Fruit fly (Drosophila melanogaster) whole organism, pupa: ENCODE results near the gene CG15418.
A peak's percentile ranks its signal among the peaks of the same experiment; 100 is the strongest.

Source experiments
- CG10348 ChIP-seq: fragments of 200-800 bp; sonication (Bioruptor generic); IDR thresholded peaks from 2 replicates; pipeline ENCODE4 v1.3.6; 2022; ENCODE audit warnings: missing biosample characterization, missing genetic modification characterization
- CG12605 ChIP-seq: fragments of 200-800 bp; sonication (Bioruptor generic); IDR thresholded peaks from 2 replicates; pipeline ENCODE4 v1.3.6; 2022; ENCODE audit warnings: missing biosample characterization, missing genetic modification characterization
- CG13204 ChIP-seq: fragments of 200-800 bp; sonication (Bioruptor generic); optimal IDR thresholded peaks from 2 replicates; lab custom pipeline; 2018; ENCODE audit warnings: missing biosample characterization, mild to moderate bottlenecking, missing genetic modification characterization, moderate library complexity
- CG14655 ChIP-seq: fragments of 200-800 bp; sonication (Bioruptor generic); optimal IDR thresholded peaks from 3 replicates; lab custom pipeline; 2017; ENCODE audit warnings: mild to moderate bottlenecking, missing biosample characterization, missing genetic modification reagents, missing genetic modification characterization
- CG15710 ChIP-seq: fragments of 200-800 bp; sonication (Bioruptor generic); optimal IDR thresholded peaks from 2 replicates; lab custom pipeline; 2018; ENCODE audit warnings: missing biosample characterization, mild to moderate bottlenecking, missing genetic modification characterization, moderate library complexity
- CG17806 ChIP-seq: fragments of 200-800 bp; sonication (Bioruptor generic); optimal IDR thresholded peaks from 2 replicates; lab custom pipeline; 2018; ENCODE audit warnings: missing biosample characterization, mild to moderate bottlenecking, missing genetic modification characterization, moderate library complexity
- CG32121 ChIP-seq: fragments of 200-800 bp; sonication (Bioruptor generic); IDR thresholded peaks from 2 replicates; pipeline ENCODE4 v1.3.6; 2022; ENCODE audit warnings: missing biosample characterization, missing genetic modification characterization
- CG34367 ChIP-seq: fragments of 200-800 bp; sonication (Bioruptor generic); optimal IDR thresholded peaks from 2 replicates; lab custom pipeline; 2018; ENCODE audit warnings: missing biosample characterization, mild to moderate bottlenecking, missing genetic modification characterization
- CG4496 ChIP-seq: fragments of 200-800 bp; sonication (Bioruptor generic); IDR thresholded peaks from 3 replicates; pipeline ENCODE4 v1.3.6; 2022; ENCODE audit warnings: missing biosample characterization, missing genetic modification characterization
- CG8159 ChIP-seq: fragments of 200-800 bp; sonication (Bioruptor generic); optimal IDR thresholded peaks from 3 replicates; lab custom pipeline; 2018; ENCODE audit warnings: missing biosample characterization, mild to moderate bottlenecking, missing genetic modification characterization, moderate library complexity
- CG8301 ChIP-seq: fragments of 200-800 bp; sonication (Bioruptor generic); optimal IDR thresholded peaks from 2 replicates; lab custom pipeline; 2018; ENCODE audit warnings: missing biosample characterization, mild to moderate bottlenecking, missing genetic modification characterization
- CG9948 ChIP-seq: fragments of 200-800 bp; sonication (Bioruptor generic); optimal IDR thresholded peaks from 2 replicates; lab custom pipeline; 2018; ENCODE audit warnings: missing biosample characterization, mild to moderate bottlenecking, missing genetic modification characterization, moderate library complexity
- D1 ChIP-seq: fragments of 200-800 bp; sonication (Bioruptor generic); optimal IDR thresholded peaks from 2 replicates; lab custom pipeline; 2018; ENCODE audit warnings: missing biosample characterization, mild to moderate bottlenecking, missing genetic modification characterization, moderate library complexity
- EcR ChIP-seq: fragments of 200-800 bp; sonication (Bioruptor generic); optimal IDR thresholded peaks from 3 replicates; lab custom pipeline; 2019; ENCODE audit warnings: missing biosample characterization, missing genetic modification characterization, mild to moderate bottlenecking, moderate library complexity, missing genetic modification reagents
- Ets98B ChIP-seq: fragments of 200-800 bp; sonication (Bioruptor generic); IDR thresholded peaks from 2 replicates; pipeline ENCODE4 v1.3.6; 2022; ENCODE audit warnings: missing biosample characterization, missing genetic modification characterization
- Pif1A ChIP-seq: fragments of 200-800 bp; sonication (Bioruptor generic); optimal IDR thresholded peaks from 3 replicates; lab custom pipeline; 2016; ENCODE audit warnings: missing biosample characterization, missing genetic modification characterization
- Pif1B ChIP-seq: fragments of 200-800 bp; sonication (Bioruptor generic); optimal IDR thresholded peaks from 3 replicates; lab custom pipeline; 2016; ENCODE audit warnings: missing biosample characterization, missing genetic modification characterization
- Snoo ChIP-seq: fragments of 200-800 bp; sonication (Bioruptor generic); optimal IDR thresholded peaks from 3 replicates; lab custom pipeline; 2017; ENCODE audit warnings: missing biosample characterization, mild to moderate bottlenecking, missing genetic modification characterization, inconsistent platforms
- fd96Ca ChIP-seq: fragments of 200-800 bp; sonication (Bioruptor generic); IDR thresholded peaks from 3 replicates; pipeline ENCODE4 v1.3.6; 2022; ENCODE audit warnings: missing biosample characterization, missing genetic modification characterization
- gl ChIP-seq: fragments of 200-800 bp; sonication (Bioruptor generic); optimal IDR thresholded peaks from 2 replicates; lab custom pipeline; 2018; ENCODE audit warnings: missing biosample characterization, mild to moderate bottlenecking, missing genetic modification characterization
- rn ChIP-seq: fragments of 200-800 bp; sonication (Bioruptor generic); IDR thresholded peaks from 2 replicates; pipeline ENCODE4 v1.3.6; 2022; ENCODE audit warnings: missing biosample characterization, missing genetic modification characterization

Gene CG15418

DNA sequence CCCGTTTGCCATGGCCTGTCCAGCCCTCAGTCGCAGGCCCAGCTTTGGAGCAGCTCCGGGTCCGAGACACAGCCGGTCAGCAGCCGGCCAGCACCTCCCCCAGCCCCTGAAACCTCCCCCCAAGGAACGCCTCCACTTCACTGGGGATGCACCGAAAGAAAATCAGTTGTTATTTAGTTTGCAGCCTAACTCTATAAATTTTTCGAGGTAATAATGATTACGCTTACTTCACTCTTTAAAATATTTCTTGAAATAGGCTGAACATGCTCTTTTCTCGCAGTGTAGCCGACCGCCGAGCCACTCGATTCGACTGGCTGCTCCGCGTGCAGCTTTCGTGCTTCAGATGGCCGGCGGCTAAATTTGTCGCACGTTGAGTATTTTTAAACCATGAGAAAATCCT is 24.4 kb downstream of the CG15418 start:
- TF ChIP-seq CG12605 (GFP tag; lab: Robert Waterston, UW) (0 out of 2 replicates have a peak, but pooled peaks have one; percentile 17), CG4496 (peak; percentile 66; the same call in 2 of the 3 replicates), CG10348 (GFP tag; lab: Robert Waterston, UW) (no peak), rn (GFP tag; lab: Robert Waterston, UW) (no peak), gl (tag; lab: Kevin White, UChicago) (no peak), CG15710 (tag; lab: Kevin White, UChicago) (no peak), CG17806 (tag; lab: Kevin White, UChicago) (peak; percentile 25), fd96Ca (GFP tag; lab: Robert Waterston, UW) (peak; percentile 60; the same call in 2 of the 3 replicates)

- TF ChIP-seq CG34367 (tag; lab: Kevin White, UChicago): peak; percentile 9
- peak; percentile 34 for TF ChIP-seq CG8159 (tag; lab: Kevin White, UChicago)
- TF ChIP-seq CG14655: peak; percentile 43
- TF ChIP-seq CG15710 (tag; lab: Kevin White, UChicago): peak; percentile 51
- peak; percentile 31; the same call in 1 of the 3 replicates for TF ChIP-seq CG4496
- no peak for TF ChIP-seq gl (tag; lab: Kevin White, UChicago)
- TF ChIP-seq CG8301 (tag; lab: Kevin White, UChicago): peak; percentile 39
- TF ChIP-seq CG12605 (GFP tag; lab: Robert Waterston, UW): no peak
- TF ChIP-seq CG9948 (tag; lab: Kevin White, UChicago): peak; percentile 55
- TF ChIP-seq Pif1A (GFP tag; lab: Kevin White, UChicago): peak; percentile 18
- TF ChIP-seq CG17806 (tag; lab: Kevin White, UChicago): peak; percentile 35
- TF ChIP-seq, all 21 proteins: peak for 9
These were observed 26.9 kb downstream of the CG15418 start for dm6 chr2L:3594629-3595028.

- TF ChIP-seq CG34367 (tag; lab: Kevin White, UChicago) (peak; percentile 86), CG8159 (tag; lab: Kevin White, UChicago) (peak; percentile 90), D1 (tag; lab: Kevin White, UChicago) (peak; percentile 30), fd96Ca (GFP tag; lab: Robert Waterston, UW) (peak; percentile 81), Ets98B (GFP tag; lab: Robert Waterston, UW) (peak; percentile 44; the same call in 1 of the 2 replicates), rn (GFP tag; lab: Robert Waterston, UW) (peak; percentile 52), gl (tag; lab: Kevin White, UChicago) (peak; percentile 83), Snoo (tag; lab: Kevin White, UChicago) (peak; percentile 67), CG12605 (GFP tag; lab: Robert Waterston, UW) (peak; percentile 61), CG17806 (tag; lab: Kevin White, UChicago) (peak; percentile 88), Pif1B (GFP tag; lab: Kevin White, UChicago) (peak; percentile 78), EcR (GFP tag; lab: Kevin White, UChicago) (peak; percentile 24), CG8301 (tag; lab: Kevin White, UChicago) (peak; percentile 67), CG4496 (peak; percentile 79; the same call in 2 of the 3 replicates), CG10348 (GFP tag; lab: Robert Waterston, UW) (no peak), CG14655 (peak; percentile 76), Pif1A (GFP tag; lab: Kevin White, UChicago) (peak; percentile 79), CG15710 (tag; lab: Kevin White, UChicago) (peak; percentile 90), CG9948 (tag; lab: Kevin White, UChicago) (peak; percentile 82), CG32121 (GFP tag; lab: Robert Waterston, UW) (no peak), CG13204 (GFP tag; lab: Kevin White, UChicago) (peak; percentile 49)
These were observed 27.5 kb downstream of the CG15418 start for dm6 chr2L:3594000-3594399.

- TF ChIP-seq D1 (tag; lab: Kevin White, UChicago) (no peak), CG8159 (tag; lab: Kevin White, UChicago) (no peak), CG12605 (GFP tag; lab: Robert Waterston, UW) (no peak), CG14655 (no peak), gl (tag; lab: Kevin White, UChicago) (no peak), CG15710 (tag; lab: Kevin White, UChicago) (no peak), CG17806 (tag; lab: Kevin White, UChicago) (no peak), CG13204 (GFP tag; lab: Kevin White, UChicago) (no peak), rn (GFP tag; lab: Robert Waterston, UW) (no peak), CG10348 (GFP tag; lab: Robert Waterston, UW) (no peak), Ets98B (GFP tag; lab: Robert Waterston, UW) (no peak), CG8301 (tag; lab: Kevin White, UChicago) (no peak), Pif1A (GFP tag; lab: Kevin White, UChicago) (no peak), Pif1B (GFP tag; lab: Kevin White, UChicago) (no peak), CG34367 (tag; lab: Kevin White, UChicago) (no peak), CG9948 (tag; lab: Kevin White, UChicago) (no peak), Snoo (tag; lab: Kevin White, UChicago) (no peak), EcR (GFP tag; lab: Kevin White, UChicago) (no peak), CG32121 (GFP tag; lab: Robert Waterston, UW) (no peak)
These were observed 30.7 kb downstream of the CG15418 start for dm6 chr2L:3590797-3591196.

DNA sequence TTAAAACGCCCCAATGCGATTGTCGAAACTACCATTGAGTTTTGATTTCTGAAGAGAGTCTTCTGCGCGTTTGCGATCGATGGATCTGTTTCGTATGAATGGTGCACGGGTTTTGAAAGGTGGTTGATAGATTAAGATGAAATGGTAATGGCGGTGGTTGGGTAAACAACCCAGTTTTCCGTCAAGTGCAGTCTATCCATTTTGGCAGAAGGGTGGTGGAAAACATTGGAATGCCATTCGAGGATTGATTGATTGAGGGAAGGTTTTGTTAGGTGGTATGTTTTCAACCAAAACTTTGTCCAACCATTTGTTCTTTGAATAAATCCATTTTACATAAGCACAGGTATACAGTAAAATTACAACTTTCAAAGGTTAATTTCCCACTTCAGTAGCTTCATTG is 32.7 kb downstream of the CG15418 start:
- TF ChIP-seq rn (GFP tag; lab: Robert Waterston, UW) (no peak), EcR (GFP tag; lab: Kevin White, UChicago) (no peak), CG12605 (GFP tag; lab: Robert Waterston, UW) (no peak), D1 (tag; lab: Kevin White, UChicago) (no peak), Pif1A (GFP tag; lab: Kevin White, UChicago) (no peak)
- TF ChIP-seq, all 21 proteins: peak for 0
